Fruit fly (Drosophila melanogaster) whole organism, embryonic: ENCODE results near the gene Scgbeta.

Experiments used
- Atf-2 ChIP-seq: fragments of 200-800 bp; sonication (Bioruptor generic); optimal IDR thresholded peaks from 2 replicates; lab custom pipeline; 2016; ENCODE audit warnings: missing biosample characterization, missing genetic modification characterization
- Bdp1 ChIP-seq: fragments of 200-800 bp; sonication (Bioruptor generic); optimal IDR thresholded peaks from 3 replicates; lab custom pipeline; 2016; ENCODE audit warnings: missing biosample characterization, missing genetic modification characterization
- CG1024 ChIP-seq: fragments of 200-800 bp; sonication (Bioruptor generic); IDR thresholded peaks from 2 replicates; pipeline ENCODE4 v1.3.6; 2022; ENCODE audit warnings: missing biosample characterization, missing genetic modification characterization
- CG11247 ChIP-seq: fragments of 200-800 bp; sonication (Bioruptor generic); IDR thresholded peaks from 2 replicates; pipeline ENCODE4 v1.3.6; 2022; ENCODE audit warnings: missing biosample characterization, missing genetic modification characterization
- CG13424 ChIP-seq: fragments of 200-800 bp; sonication (Bioruptor generic); optimal IDR thresholded peaks from 2 replicates; lab custom pipeline; 2019; ENCODE audit warnings: missing biosample characterization, mild to moderate bottlenecking, missing genetic modification characterization, moderate library complexity
- CG16779 ChIP-seq: fragments of 200-800 bp; sonication (Bioruptor generic); IDR thresholded peaks from 2 replicates; pipeline ENCODE4 v1.3.6; 2022; ENCODE audit warnings: missing biosample characterization, missing genetic modification characterization
- CG31441 ChIP-seq: fragments of 200-800 bp; sonication (Bioruptor generic); IDR thresholded peaks from 2 replicates; pipeline ENCODE4 v1.3.6; 2022; ENCODE audit warnings: missing biosample characterization, missing genetic modification characterization
- CG33557 ChIP-seq: fragments of 200-800 bp; sonication (Bioruptor generic); optimal IDR thresholded peaks from 2 replicates; lab custom pipeline; 2019; ENCODE audit warnings: missing biosample characterization, mild to moderate bottlenecking, missing genetic modification characterization, moderate library complexity
- CG34224 ChIP-seq: fragments of 200-800 bp; sonication (Bioruptor generic); IDR thresholded peaks from 3 replicates; pipeline ENCODE4 v1.3.6; 2022; ENCODE audit warnings: missing biosample characterization, missing genetic modification characterization; ENCODE audit not compliant: partially characterized antibody
- CG4404 ChIP-seq: fragments of 200-800 bp; sonication (Bioruptor generic); IDR thresholded peaks from 2 replicates; pipeline ENCODE4 v1.3.6; 2022; ENCODE audit warnings: missing biosample characterization, missing genetic modification characterization
- CG4854 ChIP-seq: fragments of 200-800 bp; sonication (Bioruptor generic); optimal IDR thresholded peaks from 2 replicates; lab custom pipeline; 2016; ENCODE audit warnings: missing biosample characterization, missing genetic modification characterization, inconsistent platforms
- CG5953 ChIP-seq: fragments of 200-800 bp; sonication (Bioruptor generic); IDR thresholded peaks from 2 replicates; pipeline ENCODE4 v1.3.6; 2022; ENCODE audit warnings: missing biosample characterization, missing genetic modification characterization
- CG6254 ChIP-seq: fragments of 200-800 bp; sonication (Bioruptor generic); optimal IDR thresholded peaks from 3 replicates; lab custom pipeline; 2017; ENCODE audit warnings: mild to moderate bottlenecking, missing biosample characterization, missing genetic modification reagents, missing genetic modification characterization
- CG6689 ChIP-seq: fragments of 200-800 bp; sonication (Bioruptor generic); IDR thresholded peaks from 2 replicates; pipeline ENCODE4 v1.3.6; 2022; ENCODE audit warnings: missing biosample characterization, missing genetic modification characterization
- CG8089 ChIP-seq: fragments of 200-800 bp; sonication (Bioruptor generic); optimal IDR thresholded peaks from 3 replicates; lab custom pipeline; 2016; ENCODE audit warnings: missing biosample characterization, missing genetic modification characterization
- CG9437 ChIP-seq: fragments of 200-800 bp; sonication (Bioruptor generic); optimal IDR thresholded peaks from 2 replicates; lab custom pipeline; 2018; ENCODE audit warnings: missing biosample characterization, mild to moderate bottlenecking, missing genetic modification characterization
- CG9932 ChIP-seq: fragments of 200-800 bp; sonication (Bioruptor generic); IDR thresholded peaks from 2 replicates; pipeline ENCODE4 v1.3.6; 2022; ENCODE audit warnings: missing biosample characterization, missing genetic modification characterization
- D19A ChIP-seq: fragments of 200-800 bp; optimal IDR thresholded peaks from 3 replicates; lab custom pipeline; 2019; ENCODE audit warnings: missing biosample characterization, mild to moderate bottlenecking, missing genetic modification characterization, moderate library complexity
- Dbx ChIP-seq: fragments of 200-800 bp; sonication (Bioruptor generic); IDR thresholded peaks from 3 replicates; pipeline ENCODE4 v1.3.6; 2022; ENCODE audit warnings: missing biosample characterization, missing genetic modification characterization
- Dip2 ChIP-seq: fragments of 200-800 bp; sonication (Bioruptor generic); IDR thresholded peaks from 2 replicates; pipeline ENCODE4 v1.3.6; 2022; ENCODE audit warnings: missing biosample characterization, missing genetic modification characterization
- Fer1 ChIP-seq: fragments of 200-800 bp; sonication (Bioruptor generic); optimal IDR thresholded peaks from 2 replicates; lab custom pipeline; 2017; ENCODE audit warnings: missing biosample characterization, mild to moderate bottlenecking, missing genetic modification characterization
- GATAe ChIP-seq: fragments of 200-800 bp; sonication (Bioruptor generic); conservative IDR thresholded peaks from 2 replicates; pipeline ENCODE4 v1.3.6; 2022; ENCODE audit warnings: missing biosample characterization, missing genetic modification characterization
- HLH4C ChIP-seq: fragments of 200-800 bp; sonication (Bioruptor generic); IDR thresholded peaks from 3 replicates; pipeline ENCODE4 v1.3.6; 2022; ENCODE audit warnings: missing biosample characterization, missing genetic modification characterization; ENCODE audit not compliant: partially characterized antibody
- HmgZ ChIP-seq: fragments of 200-800 bp; sonication (Bioruptor generic); optimal IDR thresholded peaks from 2 replicates; lab custom pipeline; 2018; ENCODE audit warnings: missing biosample characterization, mild to moderate bottlenecking, missing genetic modification characterization
- Lim3 ChIP-seq: fragments of 200-800 bp; sonication (Bioruptor generic); IDR thresholded peaks from 2 replicates; pipeline ENCODE4 v1.3.6; 2022; ENCODE audit warnings: missing biosample characterization, missing genetic modification characterization
- NfI ChIP-seq: fragments of 200-800 bp; sonication (Bioruptor generic); optimal IDR thresholded peaks from 3 replicates; lab custom pipeline; 2018; ENCODE audit warnings: missing biosample characterization, mild to moderate bottlenecking, missing genetic modification characterization, moderate library complexity
- ap ChIP-seq: fragments of 200-800 bp; sonication (Bioruptor generic); IDR thresholded peaks from 2 replicates; pipeline ENCODE4 v1.3.6; 2022; ENCODE audit warnings: missing biosample characterization, missing genetic modification characterization
- ase ChIP-seq: fragments of 200-800 bp; sonication (Bioruptor generic); IDR thresholded peaks from 3 replicates; pipeline ENCODE4 v1.3.6; 2022; ENCODE audit warnings: missing biosample characterization, missing genetic modification characterization
- disco-r ChIP-seq: fragments of 200-800 bp; sonication (Bioruptor generic); optimal IDR thresholded peaks from 2 replicates; lab custom pipeline; 2016; ENCODE audit warnings: missing biosample characterization, missing genetic modification characterization
- dmrt99B ChIP-seq: fragments of 200-800 bp; sonication (Bioruptor generic); optimal IDR thresholded peaks from 2 replicates; lab custom pipeline; 2018; ENCODE audit warnings: missing biosample characterization, mild to moderate bottlenecking, missing genetic modification characterization, moderate library complexity
- gem ChIP-seq: fragments of 200-800 bp; sonication (Bioruptor generic); optimal IDR thresholded peaks from 2 replicates; lab custom pipeline; 2019; ENCODE audit warnings: missing biosample characterization, mild to moderate bottlenecking, missing genetic modification characterization, moderate library complexity
- grau ChIP-seq: fragments of 200-800 bp; optimal IDR thresholded peaks from 3 replicates; lab custom pipeline; 2019; ENCODE audit warnings: missing biosample characterization, mild to moderate bottlenecking, missing genetic modification characterization, moderate library complexity
- gsb-n ChIP-seq: fragments of 200-800 bp; sonication (Bioruptor generic); optimal IDR thresholded peaks from 3 replicates; lab custom pipeline; 2018; ENCODE audit warnings: missing biosample characterization, mild to moderate bottlenecking, missing genetic modification characterization
- hth ChIP-seq: fragments of >200 bp; optimal IDR thresholded peaks from 2 replicates; lab custom pipeline; 2017; ENCODE audit warnings: inconsistent platforms
- lbe ChIP-seq: fragments of 200-800 bp; sonication (Bioruptor generic); optimal IDR thresholded peaks from 2 replicates; lab custom pipeline; 2016; ENCODE audit warnings: missing biosample characterization, mild to moderate bottlenecking, missing genetic modification characterization
- lilli ChIP-seq: fragments of 200-800 bp; sonication (Bioruptor generic); optimal IDR thresholded peaks from 3 replicates; lab custom pipeline; 2016; ENCODE audit warnings: missing biosample characterization, missing genetic modification characterization
- nerfin-1 ChIP-seq: fragments of 200-800 bp; sonication (Bioruptor generic); optimal IDR thresholded peaks from 3 replicates; lab custom pipeline; 2019; ENCODE audit warnings: missing biosample characterization, mild to moderate bottlenecking, missing genetic modification characterization, moderate library complexity
- pb ChIP-seq: fragments of 200-800 bp; sonication (Bioruptor generic); optimal IDR thresholded peaks from 3 replicates; lab custom pipeline; 2016; ENCODE audit warnings: missing biosample characterization, missing genetic modification characterization
- pfk ChIP-seq: fragments of 200-800 bp; sonication (Bioruptor generic); optimal IDR thresholded peaks from 2 replicates; lab custom pipeline; 2018; ENCODE audit warnings: missing biosample characterization, mild to moderate bottlenecking, missing genetic modification characterization, moderate library complexity
- pzg ChIP-seq: fragments of 200-800 bp; sonication (Bioruptor generic); optimal IDR thresholded peaks from 3 replicates; lab custom pipeline; 2018; ENCODE audit warnings: missing biosample characterization, mild to moderate bottlenecking, missing genetic modification characterization, moderate library complexity
- run ChIP-seq: fragments of 200-800 bp; sonication (Bioruptor generic); optimal IDR thresholded peaks from 3 replicates; lab custom pipeline; 2018; ENCODE audit warnings: missing biosample characterization, mild to moderate bottlenecking, missing genetic modification characterization
- sim ChIP-seq: fragments of 200-800 bp; sonication (Bioruptor generic); IDR thresholded peaks from 2 replicates; pipeline ENCODE4 v1.3.6; 2022; ENCODE audit warnings: missing biosample characterization, missing genetic modification characterization
- sqz ChIP-seq: fragments of 200-800 bp; sonication (Bioruptor generic); optimal IDR thresholded peaks from 3 replicates; lab custom pipeline; 2018; ENCODE audit warnings: missing biosample characterization, mild to moderate bottlenecking, missing genetic modification characterization
- tap ChIP-seq: fragments of 200-800 bp; optimal IDR thresholded peaks from 3 replicates; lab custom pipeline; 2019; ENCODE audit warnings: missing biosample characterization, mild to moderate bottlenecking, missing genetic modification characterization, moderate library complexity
- unpg ChIP-seq: fragments of 200-800 bp; sonication (Bioruptor generic); optimal IDR thresholded peaks from 3 replicates; lab custom pipeline; 2018; ENCODE audit warnings: missing biosample characterization, mild to moderate bottlenecking, missing genetic modification characterization, moderate library complexity
- zen ChIP-seq: fragments of 200-800 bp; sonication (Bioruptor generic); optimal IDR thresholded peaks from 3 replicates; lab custom pipeline; 2018; ENCODE audit warnings: missing biosample characterization, mild to moderate bottlenecking, missing genetic modification characterization, moderate library complexity
- zf30C ChIP-seq: fragments of 200-800 bp; sonication (Bioruptor generic); optimal IDR thresholded peaks from 3 replicates; lab custom pipeline; 2018; ENCODE audit warnings: missing biosample characterization, mild to moderate bottlenecking, missing genetic modification characterization

Scgbeta gene

dm6 chr3R:12408160-12408559 is 14.1 kb downstream of the Scgbeta start, which contains the start of gene CG5196 (continued):
- TF ChIP-seq Bdp1 (GFP tag; lab: Kevin White, UChicago), result no peak
- no peak for TF ChIP-seq ase (GFP tag; lab: Robert Waterston, UW)
- TF ChIP-seq sim, result no peak
- TF ChIP-seq CG6254, result no peak
- no peak for TF ChIP-seq CG33557 (GFP tag; lab: Kevin White, UChicago)
- no peak for TF ChIP-seq zf30C (GFP tag; lab: Kevin White, UChicago)
- TF ChIP-seq nerfin-1 (tag; lab: Kevin White, UChicago), result peak; percentile 33
- TF ChIP-seq pfk, result no peak
- no peak for TF ChIP-seq gem (tag; lab: Kevin White, UChicago)
- peak; percentile 81 for TF ChIP-seq CG34224 (GFP tag; lab: Robert Waterston, UW)
- no peak for TF ChIP-seq disco-r (GFP tag; lab: Kevin White, UChicago)
- peak; percentile 30 for TF ChIP-seq NfI (GFP tag; lab: Kevin White, UChicago)
- TF ChIP-seq pzg, result peak; percentile 86
- no peak for TF ChIP-seq sqz (GFP tag; lab: Kevin White, UChicago)
- peak; percentile 1 for TF ChIP-seq D19A (tag; lab: Kevin White, UChicago)
- TF ChIP-seq CG11247 (GFP tag; lab: Robert Waterston, UW), result no peak
- TF ChIP-seq Fer1 (GFP tag; lab: Kevin White, UChicago), result peak; percentile 38
- TF ChIP-seq CG4404 (GFP tag; lab: Robert Waterston, UW), result no peak
- no peak for TF ChIP-seq ap (GFP tag; lab: Robert Waterston, UW)
- no peak for TF ChIP-seq GATAe
- TF ChIP-seq HLH4C (GFP tag; lab: Robert Waterston, UW), result peak; percentile 70
- no peak for TF ChIP-seq tap
- no peak for TF ChIP-seq Dbx (GFP tag; lab: Robert Waterston, UW)
- no peak for TF ChIP-seq CG9932 (GFP tag; lab: Robert Waterston, UW)
- TF ChIP-seq Atf-2 (GFP tag; lab: Kevin White, UChicago), result no peak
- TF ChIP-seq run (tag; lab: Kevin White, UChicago), result no peak
- peak; percentile 20 for TF ChIP-seq gsb-n (tag; lab: Kevin White, UChicago)
- TF ChIP-seq CG13424 (tag; lab: Kevin White, UChicago), result peak; percentile 16
- TF ChIP-seq unpg, result peak; percentile 12
- no peak for TF ChIP-seq CG9437 (GFP tag; lab: Kevin White, UChicago)
- peak; percentile 81 for TF ChIP-seq HmgZ
- TF ChIP-seq lilli (GFP tag; lab: Kevin White, UChicago), result peak; percentile 11
- no peak; the same call in 1 of the 2 replicates for TF ChIP-seq CG31441 (GFP tag; lab: Robert Waterston, UW)
- TF ChIP-seq pb (GFP tag; lab: Kevin White, UChicago), result peak; percentile 26
- peak; percentile 89 for TF ChIP-seq zen (tag; lab: Kevin White, UChicago)
- TF ChIP-seq CG6689, result no peak
- no peak for TF ChIP-seq hth (lab: Kevin White, UChicago)
- no peak for TF ChIP-seq CG1024 (GFP tag; lab: Robert Waterston, UW)
- no peak for TF ChIP-seq Dip2
- no peak for TF ChIP-seq Lim3 (GFP tag; lab: Robert Waterston, UW)
- TF ChIP-seq CG4854, result no peak
- peak; percentile 31 for TF ChIP-seq grau
- no peak for TF ChIP-seq CG8089 (GFP tag; lab: Kevin White, UChicago)
- peak; percentile 45; the same call in 1 of the 2 replicates for TF ChIP-seq CG16779 (GFP tag; lab: Robert Waterston, UW)
- TF ChIP-seq lbe (GFP tag; lab: Kevin White, UChicago), result peak; percentile 66
- no peak for TF ChIP-seq dmrt99B (tag; lab: Kevin White, UChicago)
- no peak for TF ChIP-seq CG5953 (GFP tag; lab: Robert Waterston, UW)
